Worm (Caenorhabditis elegans) whole organism, L4/young adult: ENCODE measurements around the gene arx-2.

ENCODE experiments used
- W03F9.2 ChIP-seq: fragments of 150-350 bp; optimal IDR thresholded peaks from 2 replicates; lab custom pipeline; 2014; ENCODE audit warnings: missing biosample characterization, missing genetic modification characterization
- dao-5 ChIP-seq: sonication (generic microtip); optimal IDR thresholded peaks from 2 replicates; lab custom pipeline; 2016; ENCODE audit warnings: missing genotype, missing genetic modification characterization, moderate library complexity, missing compliant biosample characterization

DNA sequence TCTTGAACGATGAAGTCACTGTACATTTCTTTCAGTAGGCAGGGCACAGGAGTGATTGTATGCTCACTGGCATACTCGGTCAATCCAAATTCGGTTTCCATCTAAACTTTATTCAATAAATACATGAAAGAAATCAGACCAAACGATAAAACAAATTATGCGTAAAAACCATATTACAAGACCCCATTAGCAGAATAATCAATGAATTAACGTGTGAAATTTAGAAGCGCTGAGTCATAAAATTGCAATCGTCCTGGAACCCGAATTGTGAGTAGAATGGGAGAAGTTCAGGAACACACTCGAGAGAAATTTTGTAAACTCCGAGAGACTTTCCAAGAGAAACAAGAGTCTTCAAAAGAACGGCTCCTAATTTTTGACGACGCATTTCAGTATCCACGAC lies 18.7 kb downstream of the arx-2 start, which contains the start of gene B0024.11:
- TF ChIP-seq W03F9.2 (tag; lab: Kevin White, UChicago) (no peak), dao-5 (tag; lab: Kevin White, UChicago) (no peak)
